Worm (Caenorhabditis elegans) whole organism, L1 larva: ENCODE data around the gene cpr-3.
"Not testable (repeated sequence)": the region's sequence is repeated elsewhere in the genome, so short reads cannot be mapped to it uniquely, and the experiment has no call there.

Source experiments
- alr-1 ChIP-seq: fragments of 200-800 bp; sonication (Bioruptor generic); optimal IDR thresholded peaks from 2 replicates; lab custom pipeline; 2018; ENCODE audit warnings: borderline replicate concordance, mild to moderate bottlenecking, missing genetic modification characterization, missing compliant biosample characterization
- aly-2 ChIP-seq: fragments of 150-350 bp; optimal IDR thresholded peaks from 2 replicates; lab custom pipeline; 2014; ENCODE audit warnings: missing biosample characterization, missing genetic modification characterization
- blmp-1 ChIP-seq: fragments of 150-350 bp; optimal IDR thresholded peaks from 2 replicates; lab custom pipeline; 2014; ENCODE audit warnings: missing biosample characterization, missing genetic modification characterization
- irx-1 ChIP-seq: sonication (generic microtip); optimal IDR thresholded peaks from 2 replicates; lab custom pipeline; 2016; ENCODE audit warnings: missing genetic modification characterization, missing compliant biosample characterization
- lin-15B ChIP-seq: fragments of 150-350 bp; sonication (generic microtip); optimal IDR thresholded peaks from 3 replicates; lab custom pipeline; 2014; ENCODE audit warnings: missing biosample characterization, missing genetic modification characterization
- lin-35 ChIP-seq, 2 experiments: fragments of 150-350 bp; optimal IDR thresholded peaks; 2 replicates each; lab custom pipeline; 2014; ENCODE audit warnings: missing biosample characterization in 2 of 2, missing genetic modification characterization in 2 of 2, missing genetic modification reagents in 2 of 2
- nhr-19 ChIP-seq: fragments of 200-800 bp; sonication (Bioruptor generic); conservative IDR thresholded peaks from 2 replicates; pipeline ENCODE4 v1.3.6; 2022; ENCODE audit warnings: missing genetic modification characterization, missing compliant biosample characterization
- pag-3 ChIP-seq: sonication (generic microtip); optimal IDR thresholded peaks from 2 replicates; lab custom pipeline; 2017; ENCODE audit warnings: missing genetic modification characterization, mild to moderate bottlenecking, missing compliant biosample characterization, antibody characterized with exemption, borderline replicate concordance; ENCODE audit not compliant: insufficient read depth
- pqm-1 ChIP-seq: sonication (generic microtip); optimal IDR thresholded peaks from 3 replicates; lab custom pipeline; 2017; ENCODE audit warnings: missing biosample characterization, missing genetic modification characterization

The cpr-3 gene

DNA sequence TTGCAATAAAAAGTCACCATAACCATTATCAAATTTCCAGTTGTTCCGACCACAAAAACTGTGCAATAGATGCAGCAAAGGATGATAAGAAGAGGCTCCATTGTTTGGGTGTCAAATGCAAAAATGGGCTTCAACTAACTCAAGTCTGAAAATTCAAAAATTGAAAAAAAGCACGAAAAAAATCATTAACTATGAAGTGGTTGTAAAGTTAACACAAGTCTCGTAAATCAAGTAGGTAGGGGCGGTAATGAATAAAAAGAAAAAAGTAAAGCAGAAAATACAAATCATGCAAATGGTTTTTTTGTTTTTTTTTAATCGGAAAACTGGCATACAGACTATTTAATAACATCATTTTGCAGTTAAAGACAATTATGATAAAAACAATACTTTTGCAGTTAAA is 41.8 kb downstream of the cpr-3 start, which contains the start of gene srsx-39:
Gene srsx-39 (minus strand): TSS at position 101 of the 400 bp plus-strand sequence.
- TF ChIP-seq pag-3, aly-2, irx-1 (tag; lab: Kevin White, UChicago): not testable (repeated sequence)

DNA sequence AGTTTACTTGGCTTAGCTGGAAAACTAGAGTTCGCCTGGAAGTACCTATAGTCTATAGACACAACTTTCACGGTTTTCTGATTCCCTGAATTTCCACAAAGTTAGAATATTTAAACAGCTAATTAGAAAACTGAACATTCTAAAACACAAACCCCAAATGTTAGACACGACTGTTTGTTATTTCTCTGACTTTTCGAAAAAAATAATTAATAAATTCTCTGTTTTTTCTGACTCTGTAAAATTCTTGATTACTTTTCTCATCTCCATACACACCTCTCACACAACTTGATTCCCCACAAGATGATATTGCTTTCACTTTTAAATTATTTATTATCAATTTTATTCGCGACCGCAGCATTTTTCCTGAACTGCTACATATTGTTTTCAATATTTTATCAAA is 45.0 kb downstream of the cpr-3 start, which contains the start of gene srbc-75:
Gene srbc-75 (plus strand): TSS at position 301 of the 400 bp plus-strand sequence.
- TF ChIP-seq lin-15B (tag; lab: Kevin White, UChicago), result no peak
- TF ChIP-seq blmp-1 (tag; lab: Kevin White, UChicago), result peak; percentile 3

DNA sequence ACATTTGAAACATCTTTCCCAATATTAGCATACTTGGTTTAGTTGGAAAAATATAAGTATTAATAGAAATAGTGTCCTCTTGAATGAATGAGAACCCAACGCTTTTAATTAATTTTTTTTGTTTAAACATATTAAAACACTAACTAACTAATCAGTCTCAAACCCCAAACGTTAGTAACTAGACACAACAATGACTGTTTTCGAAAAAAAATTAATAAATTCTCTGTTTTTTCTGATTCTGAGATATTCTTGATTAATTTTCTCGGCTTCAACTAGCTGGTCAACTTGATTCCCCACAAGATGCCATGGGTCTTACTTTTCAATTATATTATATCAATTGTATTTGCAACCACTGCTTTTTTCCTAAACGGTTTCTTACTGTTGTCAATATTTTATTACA is 46.4 kb downstream of the cpr-3 start, which contains the start of gene srbc-76:
Gene srbc-76 (plus strand): TSS at position 301 of the 400 bp plus-strand sequence.
- TF ChIP-seq pqm-1 (tag; lab: Kevin White, UChicago) (no peak), lin-35 (GFP tag; optimal IDR thresholded peaks at IDR 0.05; lab: Kevin White, UChicago) (no peak)

DNA sequence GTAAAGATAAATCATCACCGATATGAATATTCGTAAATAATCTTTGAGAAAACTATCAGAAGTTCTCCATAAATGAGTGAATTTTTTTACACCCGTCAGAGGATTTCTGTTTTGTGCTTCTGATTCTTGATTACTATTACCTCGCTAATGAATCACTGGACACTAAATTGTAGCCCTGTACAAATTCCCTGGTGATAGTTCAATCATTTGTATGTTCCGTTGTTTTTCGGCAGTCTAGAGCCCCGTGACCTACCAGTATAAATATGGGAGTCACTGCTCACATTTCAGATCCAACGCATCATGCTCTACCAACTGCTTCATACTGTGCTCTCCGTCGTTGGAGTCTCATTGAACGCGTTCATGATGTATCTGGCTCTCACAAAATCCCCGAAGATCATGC is 48.2 kb downstream of the cpr-3 start, which contains the start of gene srd-28:
Gene srd-28 (plus strand): TSS at position 301 of the 400 bp plus-strand sequence.
- TF ChIP-seq nhr-19; alr-1; aly-2 (tag; lab: Kevin White, UChicago): not testable (repeated sequence)
